Worm (Caenorhabditis elegans): ENCODE data around the gene pas-2.

Gene pas-2

ce11 chrV:10760839-10761238 is 9.3 kb upstream of the pas-2 start:
- TF ChIP-seq nhr-25 (tag; optimal IDR thresholded peaks at IDR 0.05; ENCODE audit: borderline replicate concordance, insufficient read depth) (peak; percentile 31), unc-62 (GFP tag; optimal IDR thresholded peaks at IDR 0.05 in 1 of 2) (peak in 1 of 2 experiments; percentile 94), unc-62 (tag; optimal IDR thresholded peaks at IDR 0.05) (no peak), zfp-2 (tag; optimal IDR thresholded peaks at IDR 0.05) (no peak)

- TF ChIP-seq duxl-1 (tag; optimal IDR thresholded peaks at IDR 0.05; ENCODE audit: poor library complexity), result no peak
- no peak for TF ChIP-seq nhr-237 (tag; optimal IDR thresholded peaks at IDR 0.05)
- TF ChIP-seq zip-2 (tag; optimal IDR thresholded peaks at IDR 0.05), result no peak
Measured at ce11 chrV:10762695-10763094, 7.5 kb upstream of the pas-2 start, which contains the start of gene sre-6. TSS of gene sre-6 (minus strand) at chrV:10762795.

DNA sequence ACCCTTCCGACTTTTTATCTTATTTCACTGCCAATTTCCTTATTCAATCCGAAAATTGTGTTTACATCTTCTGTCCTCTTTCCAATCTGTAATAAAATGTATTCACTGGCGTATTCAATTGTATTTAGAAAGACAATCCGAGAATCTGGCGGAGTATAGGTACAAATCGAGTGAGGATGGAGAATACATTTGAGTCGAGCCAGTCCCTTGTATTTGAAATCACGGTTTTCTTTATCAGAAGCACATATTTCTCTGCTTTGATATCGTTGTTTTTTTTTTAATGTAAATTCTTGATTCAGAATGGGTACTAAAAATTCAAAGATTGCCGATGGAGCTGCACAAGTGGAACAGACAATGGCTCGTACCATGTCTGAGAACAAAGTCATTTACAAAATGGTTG is 6.1 kb upstream of the pas-2 start, which contains the start of gene ocr-1:
TSS of gene ocr-1 (plus strand) at position 301 of the 400 bp plus-strand sequence.
- TF ChIP-seq madf-5 (GFP tag; IDR thresholded peaks at IDR 0.05) (no peak), dve-1 (tag; optimal IDR thresholded peaks at IDR 0.05; ENCODE audit: insufficient read depth) (no peak), ama-1 (optimal IDR thresholded peaks at IDR 0.05) (no peak), R02D3.7 (tag; optimal IDR thresholded peaks at IDR 0.05) (no peak), unc-39 (tag; optimal IDR thresholded peaks at IDR 0.05) (no peak), nhr-41 (GFP tag; IDR thresholded peaks at IDR 0.05) (no peak), ceh-62 (tag; optimal IDR thresholded peaks at IDR 0.05) (no peak), egl-27 (tag; optimal IDR thresholded peaks at IDR 0.05) (no peak), ceh-32 (tag; optimal IDR thresholded peaks at IDR 0.05; ENCODE audit: poor library complexity) (no peak)

ce11 chrV:10768892-10769291 is 1.3 kb upstream of the pas-2 start:
- no peak for TF ChIP-seq hmg-1.1 (GFP tag; IDR thresholded peaks at IDR 0.05)
- TF ChIP-seq unc-62 (GFP tag; optimal IDR thresholded peaks at IDR 0.05 in 1 of 2), result peak in 1 of 2 experiments; percentile 44
- TF ChIP-seq unc-62 (tag; optimal IDR thresholded peaks at IDR 0.05), result no peak

DNA sequence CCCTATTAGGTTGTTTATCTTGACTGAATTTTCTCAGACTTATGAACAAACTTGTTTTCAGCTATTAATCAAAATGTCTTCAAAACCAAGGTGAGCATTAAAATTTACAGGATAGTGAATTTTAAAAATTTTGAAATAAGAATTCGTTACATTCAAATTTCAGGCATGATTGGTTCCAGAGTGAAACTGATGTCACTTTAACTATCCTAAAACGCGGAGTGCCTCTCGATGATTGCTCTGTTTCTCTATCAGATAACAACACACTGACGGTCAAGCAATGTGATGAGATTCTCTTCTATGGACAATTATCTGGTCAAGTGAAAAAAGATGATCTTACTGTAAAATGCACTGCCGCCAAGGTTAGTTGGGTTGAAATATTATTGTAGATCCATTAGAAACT is 1.2 kb downstream of the pas-2 start, which contains the start of gene D1054.3:
TSS of gene D1054.3 (plus strand) at position 62 of the 400 bp plus-strand sequence.
- TF ChIP-seq duxl-1 (tag; optimal IDR thresholded peaks at IDR 0.05; ENCODE audit: poor library complexity) (peak; percentile 17), pha-4 (GFP tag; IDR thresholded peaks at IDR 0.05) (no peak), pha-4 (tag; optimal IDR thresholded peaks at IDR 0.05) (no peak), ama-1 (optimal IDR thresholded peaks at IDR 0.05) (peak; percentile 42), spr-1 (tag; optimal IDR thresholded peaks at IDR 0.05) (no peak), mep-1 (tag; optimal IDR thresholded peaks at IDR 0.05) (peak; percentile 5), D1046.2 (GFP tag; IDR thresholded peaks at IDR 0.05) (no peak), lin-38 (GFP tag; IDR thresholded peaks at IDR 0.05) (peak; percentile 53)

ce11 chrV:10773216-10773615 is 3.0 kb downstream of the pas-2 start:
- no peak for TF ChIP-seq unc-39 (tag; optimal IDR thresholded peaks at IDR 0.05)
- TF ChIP-seq mdl-1 (tag; optimal IDR thresholded peaks at IDR 0.05), result no peak
- TF ChIP-seq vab-7 (GFP tag; IDR thresholded peaks at IDR 0.05), result no peak
- no peak for TF ChIP-seq cey-2 (tag; optimal IDR thresholded peaks at IDR 0.05; ENCODE audit: borderline replicate concordance, insufficient read depth)
- peak in 1 of 2 experiments; percentile 99 for TF ChIP-seq unc-62 (GFP tag; optimal IDR thresholded peaks at IDR 0.05 in 1 of 2)
- TF ChIP-seq unc-62 (tag; optimal IDR thresholded peaks at IDR 0.05), result no peak
- no peak for TF ChIP-seq ces-1 (GFP tag; optimal IDR thresholded peaks at IDR 0.05)

- no peak for TF ChIP-seq tag-97 (GFP tag; IDR thresholded peaks at IDR 0.05)
- TF ChIP-seq mes-2 (tag; optimal IDR thresholded peaks at IDR 0.05; ENCODE audit: poor library complexity, severe bottlenecking), result no peak
- no peak for TF ChIP-seq nhr-10 (tag; optimal IDR thresholded peaks at IDR 0.05)
- peak; percentile 68 for TF ChIP-seq dve-1 (tag; optimal IDR thresholded peaks at IDR 0.05; ENCODE audit: insufficient read depth)
- TF ChIP-seq attf-4 (tag; optimal IDR thresholded peaks at IDR 0.05), result no peak
- no peak for TF ChIP-seq daf-19 (GFP tag; conservative IDR thresholded peaks at IDR 0.05)
- no peak for TF ChIP-seq F49E8.2 (tag; optimal IDR thresholded peaks at IDR 0.05; ENCODE audit: borderline replicate concordance)
- TF ChIP-seq pha-4 (GFP tag; IDR thresholded peaks at IDR 0.05), result no peak
- no peak for TF ChIP-seq pha-4 (tag; optimal IDR thresholded peaks at IDR 0.05)
- TF ChIP-seq pqm-1 (tag; optimal IDR thresholded peaks at IDR 0.05), result peak; percentile 55
- peak; percentile 39 for TF ChIP-seq nhr-77 (tag; optimal IDR thresholded peaks at IDR 0.05)
- TF ChIP-seq mep-1 (tag; optimal IDR thresholded peaks at IDR 0.05), result no peak
- peak; percentile 56 for TF ChIP-seq nhr-28 (tag; optimal IDR thresholded peaks at IDR 0.05)
- TF ChIP-seq T26A8.4 (GFP tag; IDR thresholded peaks at IDR 0.05), result no peak
- no peak for TF ChIP-seq lin-13 (GFP tag; optimal IDR thresholded peaks at IDR 0.05)
- peak; percentile 65 for TF ChIP-seq dmd-6 (GFP tag; IDR thresholded peaks at IDR 0.05)
Measured at ce11 chrV:10776528-10777055, 6.4 kb downstream of the pas-2 start, which contains the start of gene D1054.5. TSS of gene D1054.5 (minus strand) at chrV:10776578.

Data from whole organism, L4 larva.